Fruit fly (Drosophila melanogaster): Measurements from ENCODE around the gene qin.

- no peak for TF ChIP-seq lola (GFP tag; optimal IDR thresholded peaks at IDR 0.05)
- no peak for TF ChIP-seq HLH106 (tag; optimal IDR thresholded peaks at IDR 0.05)
- no peak for TF ChIP-seq psq (GFP tag; optimal IDR thresholded peaks at IDR 0.05)
- no peak for TF ChIP-seq dmrt93B (GFP tag; optimal IDR thresholded peaks at IDR 0.05)
- no peak for TF ChIP-seq Abd-B (GFP tag; optimal IDR thresholded peaks at IDR 0.05)
- no peak for TF ChIP-seq woc (GFP tag; optimal IDR thresholded peaks at IDR 0.05)
- TF ChIP-seq h (GFP tag; optimal IDR thresholded peaks at IDR 0.05), result no peak
Measured at dm6 chr3R:18545486-18545885, 45.3 kb upstream of the qin start, which contains the start of gene fru.
